Worm (Caenorhabditis elegans) whole organism, L2 larva: Measurements from ENCODE around the gene C15F1.1.

ENCODE experiments used
- fos-1 ChIP-seq: fragments of 150-350 bp; optimal IDR thresholded peaks from 2 replicates; lab custom pipeline; 2014; ENCODE audit warnings: missing biosample characterization, missing genetic modification characterization
- lin-13 ChIP-seq: fragments of 150-350 bp; optimal IDR thresholded peaks from 2 replicates; lab custom pipeline; 2014; ENCODE audit warnings: missing biosample characterization, missing genetic modification reagents, missing genetic modification characterization
- lin-39 ChIP-seq: fragments of 150-350 bp; optimal IDR thresholded peaks from 2 replicates; lab custom pipeline; 2014; ENCODE audit warnings: missing biosample characterization, missing genetic modification reagents, missing genetic modification characterization
- nhr-237 ChIP-seq: fragments of 150-350 bp; optimal IDR thresholded peaks from 2 replicates; lab custom pipeline; 2014; ENCODE audit warnings: missing biosample characterization, missing genetic modification characterization
- nhr-25 ChIP-seq: fragments of 150-350 bp; sonication (generic microtip); optimal IDR thresholded peaks from 3 replicates; lab custom pipeline; 2014; ENCODE audit warnings: missing biosample characterization, missing genetic modification characterization
- snpc-4 ChIP-seq: fragments of 150-350 bp; optimal IDR thresholded peaks from 2 replicates; lab custom pipeline; 2014; ENCODE audit warnings: missing biosample characterization, missing genetic modification characterization
- unc-39 ChIP-seq: fragments of 150-350 bp; optimal IDR thresholded peaks from 2 replicates; lab custom pipeline; 2014; ENCODE audit warnings: missing biosample characterization, missing genetic modification characterization
- unc-55 ChIP-seq: fragments of 150-350 bp; sonication (generic microtip); optimal IDR thresholded peaks from 3 replicates; lab custom pipeline; 2014; ENCODE audit warnings: missing biosample characterization, missing genetic modification reagents, missing genetic modification characterization
- ztf-11 ChIP-seq: sonication (generic microtip); optimal IDR thresholded peaks from 2 replicates; lab custom pipeline; 2017; ENCODE audit warnings: missing biosample characterization, missing genetic modification characterization

DNA sequence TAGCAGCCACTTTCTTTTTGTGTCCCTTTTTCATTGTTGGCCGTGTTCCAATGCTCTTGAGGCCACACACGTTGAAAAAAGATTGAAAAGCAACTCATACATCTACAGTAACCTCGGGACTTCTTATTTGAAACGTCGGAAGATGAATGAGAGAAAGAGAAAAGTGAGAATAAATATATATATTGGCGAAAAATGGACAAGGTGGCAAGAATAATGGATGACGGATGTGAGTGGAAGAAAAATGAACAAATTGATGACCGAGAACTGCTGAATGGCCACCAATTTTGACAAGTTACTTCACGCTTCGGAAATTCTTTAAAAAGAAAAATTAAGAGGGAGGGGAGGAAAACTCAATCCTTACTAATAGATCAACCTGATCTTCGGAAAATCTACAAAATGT lies 31.5 kb upstream of the C15F1.1 start:
- TF ChIP-seq unc-55 (no peak), nhr-237 (no peak), lin-13 (no peak), nhr-25 (no peak), fos-1 (tag; lab: Kevin White, UChicago) (no peak), snpc-4 (tag; lab: Kevin White, UChicago) (no peak), lin-39 (tag; lab: Kevin White, UChicago) (no peak), unc-39 (no peak), ztf-11 (no peak)
